Fruit fly (Drosophila melanogaster): ENCODE data around the gene CG34250.

The CG34250 gene

DNA sequence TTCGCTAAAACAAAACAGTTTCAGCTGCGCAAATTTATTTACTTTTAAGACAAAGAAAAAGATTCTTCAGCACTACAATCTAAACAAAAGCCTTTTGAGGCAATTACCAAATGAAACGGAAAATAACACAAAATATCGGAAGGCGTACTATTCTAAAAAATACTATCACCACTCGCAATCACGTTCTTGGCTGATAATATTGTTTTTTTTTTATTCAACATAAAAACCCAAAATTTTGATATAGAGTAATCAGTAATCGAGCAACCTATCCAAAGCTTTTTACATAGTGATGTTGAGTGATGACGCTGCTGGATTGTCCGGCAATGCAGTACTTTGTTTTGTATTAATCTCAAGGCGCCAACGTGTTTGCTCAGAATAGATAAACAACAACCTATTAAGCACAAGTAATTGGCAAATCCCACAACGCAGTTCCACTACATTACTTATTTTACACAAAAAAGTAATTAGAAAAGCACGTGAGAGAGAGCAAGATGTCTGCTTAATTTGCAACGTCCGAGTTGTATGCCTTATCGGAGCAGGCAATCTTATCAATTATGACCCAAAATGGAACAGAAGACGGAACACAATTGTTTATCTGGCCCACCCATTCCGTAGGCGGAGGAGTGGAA, 45.0 kb upstream of the CG34250 start (continued):
- TF ChIP-seq CG6792 (GFP tag; optimal IDR thresholded peaks at IDR 0.05) (no peak), Sox15 (GFP tag; optimal IDR thresholded peaks at IDR 0.05) (no peak), Eip78C (GFP tag) (peak; percentile 85), Blimp-1 (GFP tag; optimal IDR thresholded peaks at IDR 0.05) (no peak), CG3032 (tag; optimal IDR thresholded peaks at IDR 0.05) (no peak), Ets96B (tag; optimal IDR thresholded peaks at IDR 0.05) (no peak), Hr39 (GFP tag; optimal IDR thresholded peaks at IDR 0.05) (peak; percentile 12), acj6 (GFP tag; optimal IDR thresholded peaks at IDR 0.05) (peak; percentile 38), CG11762 (GFP tag; optimal IDR thresholded peaks at IDR 0.05; ENCODE audit: insufficient read depth) (no peak), fd85E (GFP tag; optimal IDR thresholded peaks at IDR 0.05) (no peak), topi (GFP tag; optimal IDR thresholded peaks at IDR 0.05) (peak; percentile 33), CG6276 (GFP tag; optimal IDR thresholded peaks at IDR 0.05) (no peak), CG4318 (GFP tag; optimal IDR thresholded peaks at IDR 0.05) (no peak), CG16779 (tag; optimal IDR thresholded peaks at IDR 0.05) (no peak), CG6808 (GFP tag; optimal IDR thresholded peaks at IDR 0.05) (no peak), svp (GFP tag) (no peak), CG3919 (GFP tag; optimal IDR thresholded peaks at IDR 0.05) (peak; percentile 19), Ets21C (GFP tag; optimal IDR thresholded peaks at IDR 0.05) (no peak), dac (GFP tag; optimal IDR thresholded peaks at IDR 0.05) (no peak), eg (GFP tag; IDR thresholded peaks at IDR 0.05) (no peak)

dm6 chr3L:17432947-17433346, 43.1 kb upstream of the CG34250 start, which contains the start of gene frc:
Gene frc, minus strand, starts transcription at chr3L:17433190.
- TF ChIP-seq CG4318 (GFP tag; optimal IDR thresholded peaks at IDR 0.05) (no peak), Eip75B (GFP tag; optimal IDR thresholded peaks at IDR 0.05) (no peak), eg (GFP tag; IDR thresholded peaks at IDR 0.05) (0 out of 3 replicates have a peak, but pooled peaks have one; percentile 13), CG15336 (GFP tag; IDR thresholded peaks at IDR 0.05) (0 out of 2 replicates have a peak, but pooled peaks have one; percentile 24), ss (GFP tag; optimal IDR thresholded peaks at IDR 0.05) (peak in 1 of 2 experiments; percentile 21), salr (GFP tag; optimal IDR thresholded peaks at IDR 0.05) (no peak), CG31627 (GFP tag; optimal IDR thresholded peaks at IDR 0.05) (no peak), CG3032 (tag; optimal IDR thresholded peaks at IDR 0.05) (no peak), acj6 (GFP tag; optimal IDR thresholded peaks at IDR 0.05) (no peak), fd59A (GFP tag; optimal IDR thresholded peaks at IDR 0.05) (no peak), dsx (GFP tag; optimal IDR thresholded peaks at IDR 0.05; ENCODE audit: poor library complexity, severe bottlenecking) (peak; percentile 16), CG3919 (GFP tag; optimal IDR thresholded peaks at IDR 0.05) (no peak), Sox15 (GFP tag; optimal IDR thresholded peaks at IDR 0.05) (no peak), topi (GFP tag; optimal IDR thresholded peaks at IDR 0.05) (no peak), Met (GFP tag; optimal IDR thresholded peaks at IDR 0.05) (no peak), CG8119 (GFP tag; IDR thresholded peaks at IDR 0.05) (0 out of 3 replicates have a peak, but pooled peaks have one; percentile 16), vri (GFP tag; optimal IDR thresholded peaks at IDR 0.05) (no peak), CG9139 (GFP tag; optimal IDR thresholded peaks at IDR 0.05) (no peak), CG6276 (GFP tag; optimal IDR thresholded peaks at IDR 0.05) (no peak), CG7368 (GFP tag; optimal IDR thresholded peaks at IDR 0.05) (no peak), svp (GFP tag) (no peak), Ets21C (GFP tag; optimal IDR thresholded peaks at IDR 0.05) (no peak), Gug (GFP tag; IDR thresholded peaks at IDR 0.05) (no peak), achi (GFP tag; optimal IDR thresholded peaks at IDR 0.05) (no peak), fkh (GFP tag; optimal IDR thresholded peaks at IDR 0.05) (no peak), CG8632 (GFP tag; optimal IDR thresholded peaks at IDR 0.05) (no peak), fd85E (GFP tag; optimal IDR thresholded peaks at IDR 0.05) (no peak)

DNA sequence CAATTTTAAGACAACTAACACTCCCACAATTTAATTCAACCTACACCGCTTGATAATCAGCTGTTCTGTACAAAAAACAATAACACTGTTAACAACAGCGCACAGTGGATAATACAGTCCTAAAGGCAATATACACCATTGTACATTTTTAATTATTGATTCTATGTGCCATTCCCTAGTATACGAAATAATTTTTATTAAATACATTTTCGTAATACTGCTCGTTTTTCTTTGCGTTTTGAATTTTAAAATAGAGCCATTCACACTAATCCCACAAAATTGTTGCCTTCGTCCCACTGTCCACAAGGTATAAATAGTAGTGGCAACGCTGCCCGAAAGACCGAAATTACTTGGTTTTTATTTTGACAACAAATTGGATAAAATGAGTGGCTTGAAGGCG, 42.5 kb upstream of the CG34250 start, which contains the start of the genes Coq4 and CG32176:
TSS of gene Coq4 (minus strand) at position 67 of the 400 bp plus-strand sequence.
TSS of gene CG32176 (plus strand) at position 314 of the 400 bp plus-strand sequence.
- TF ChIP-seq Eip93F (GFP tag; optimal IDR thresholded peaks at IDR 0.05), result peak; percentile 93
- peak; percentile 98 for TF ChIP-seq Ets21C (GFP tag; optimal IDR thresholded peaks at IDR 0.05)
- peak; percentile 98 for TF ChIP-seq Smox (GFP tag; optimal IDR thresholded peaks at IDR 0.05)
- peak; percentile 98 for TF ChIP-seq CG3919 (GFP tag; optimal IDR thresholded peaks at IDR 0.05)
- peak; percentile 98 for TF ChIP-seq cyc (GFP tag; optimal IDR thresholded peaks at IDR 0.05)
- TF ChIP-seq Sox102F (GFP tag; optimal IDR thresholded peaks at IDR 0.05), result peak; percentile 98
- peak; percentile 96 for TF ChIP-seq CG34406 (GFP tag; optimal IDR thresholded peaks at IDR 0.05)
- TF ChIP-seq CG9139 (GFP tag; optimal IDR thresholded peaks at IDR 0.05), result peak; percentile 82
- peak; percentile 99 for TF ChIP-seq Hr39 (GFP tag; optimal IDR thresholded peaks at IDR 0.05)
- peak; percentile 96 for TF ChIP-seq Hr38 (GFP tag; optimal IDR thresholded peaks at IDR 0.05)
- peak; percentile 94 for TF ChIP-seq CG10669 (GFP tag; optimal IDR thresholded peaks at IDR 0.05)
- peak; percentile 97 for TF ChIP-seq Sox15 (GFP tag; optimal IDR thresholded peaks at IDR 0.05)
- TF ChIP-seq CG8632 (GFP tag; optimal IDR thresholded peaks at IDR 0.05), result peak; percentile 94
- peak; percentile 97 for TF ChIP-seq CG6163 (GFP tag; IDR thresholded peaks at IDR 0.05)
- peak; percentile 97 for TF ChIP-seq eg (GFP tag; IDR thresholded peaks at IDR 0.05)
- peak; percentile 99 for TF ChIP-seq Eip78C (GFP tag)
- TF ChIP-seq lz (GFP tag; optimal IDR thresholded peaks at IDR 0.05), result peak; percentile 98
- peak; percentile 95 for TF ChIP-seq CG8319 (GFP tag; optimal IDR thresholded peaks at IDR 0.05)
- TF ChIP-seq CG11902 (GFP tag; optimal IDR thresholded peaks at IDR 0.05), result peak; percentile 96

Data from whole organism, prepupa.